Fruit fly (Drosophila melanogaster): ENCODE results near the gene emc.

emc gene

DNA sequence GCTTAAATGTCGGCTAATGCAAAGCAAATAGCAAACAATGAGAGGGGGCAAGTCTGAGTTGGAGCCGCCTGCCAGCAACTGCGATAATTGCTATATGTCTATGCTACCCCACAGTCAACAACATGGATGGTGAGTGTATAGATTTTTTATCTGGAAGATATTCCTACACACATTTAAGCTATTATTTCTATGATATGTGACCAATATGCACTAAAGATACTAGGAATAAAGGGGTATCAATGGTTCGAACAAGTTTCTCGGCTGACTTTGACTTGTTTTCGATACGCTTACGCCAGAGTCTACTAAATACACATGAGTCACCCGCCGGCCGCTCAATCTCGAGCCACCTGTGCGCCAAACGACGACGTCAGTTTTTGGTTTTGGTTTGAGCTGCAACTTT, 29.8 kb downstream of the emc start (continued):
- no peak for TF ChIP-seq Rfx (GFP tag; IDR thresholded peaks at IDR 0.05)
- TF ChIP-seq hth (optimal IDR thresholded peaks at IDR 0.05), result no peak
- TF ChIP-seq CG6254 (GFP tag; optimal IDR thresholded peaks at IDR 0.05), result no peak
- TF ChIP-seq Fer3 (tag; optimal IDR thresholded peaks at IDR 0.05), result no peak
- peak; percentile 42; the same call in 1 of the 2 replicates for TF ChIP-seq CG14014 (GFP tag; IDR thresholded peaks at IDR 0.05)
- no peak for TF ChIP-seq dati (GFP tag; IDR thresholded peaks at IDR 0.05)
- peak; percentile 17 for TF ChIP-seq CG2875 (GFP tag; optimal IDR thresholded peaks at IDR 0.05)
- TF ChIP-seq Atf6 (GFP tag; IDR thresholded peaks at IDR 0.05), result peak; percentile 50; the same call in 1 of the 2 replicates
- TF ChIP-seq Xbp1 (GFP tag; optimal IDR thresholded peaks at IDR 0.05), result peak; percentile 25
- peak; percentile 53; the same call in 1 of the 2 replicates for TF ChIP-seq ap (GFP tag; IDR thresholded peaks at IDR 0.05)
- no peak for TF ChIP-seq pan (optimal IDR thresholded peaks at IDR 0.05)
- TF ChIP-seq pan (GFP tag; optimal IDR thresholded peaks at IDR 0.05 in 1 of 2, IDR thresholded peaks at IDR 0.05 in 1 of 2), result peak in 1 of 2 experiments; percentile 39
- TF ChIP-seq CG18599 (GFP tag; optimal IDR thresholded peaks at IDR 0.05), result peak; percentile 28
- TF ChIP-seq CG30403 (GFP tag; optimal IDR thresholded peaks at IDR 0.05), result peak; percentile 3
- peak; percentile 30 for TF ChIP-seq fd3F (GFP tag; optimal IDR thresholded peaks at IDR 0.05)
- TF ChIP-seq CG1603 (tag; optimal IDR thresholded peaks at IDR 0.05), result peak; percentile 57
- peak; percentile 2 to 69 for TF ChIP-seq Hr51 (GFP tag; optimal IDR thresholded peaks at IDR 0.05)
- no peak for TF ChIP-seq CG9609 (GFP tag; optimal IDR thresholded peaks at IDR 0.05)
- no peak for TF ChIP-seq CG9727 (GFP tag; optimal IDR thresholded peaks at IDR 0.05)
- 0 out of 2 replicates have a peak, but pooled peaks have one; percentile 36 for TF ChIP-seq CG14441 (GFP tag; IDR thresholded peaks at IDR 0.05)
- no peak for TF ChIP-seq CHES-1-like (GFP tag; optimal IDR thresholded peaks at IDR 0.05)
- peak; percentile 75 for TF ChIP-seq D19B (GFP tag; optimal IDR thresholded peaks at IDR 0.05)
- no peak for TF ChIP-seq Nf-YA (GFP tag; IDR thresholded peaks at IDR 0.05)
- 0 out of 2 replicates have a peak, but pooled peaks have one; percentile 26 for TF ChIP-seq esg (GFP tag; conservative IDR thresholded peaks at IDR 0.05)
- peak; percentile 76 for TF ChIP-seq sens (GFP tag)
- no peak for TF ChIP-seq Six4 (GFP tag; optimal IDR thresholded peaks at IDR 0.05)
- TF ChIP-seq PHDP (tag; optimal IDR thresholded peaks at IDR 0.05), result peak; percentile 19
- peak; percentile 3 for TF ChIP-seq CG12219 (GFP tag; optimal IDR thresholded peaks at IDR 0.05)
- TF ChIP-seq salm (tag; optimal IDR thresholded peaks at IDR 0.05), result peak; percentile 14
- TF ChIP-seq shn (GFP tag; optimal IDR thresholded peaks at IDR 0.05), result peak; percentile 17
- TF ChIP-seq Sox100B (GFP tag; optimal IDR thresholded peaks at IDR 0.05), result peak; percentile 7
- peak; percentile 39; the same call in 2 of the 3 replicates for TF ChIP-seq Optix (GFP tag; IDR thresholded peaks at IDR 0.05)
- TF ChIP-seq CG9932 (GFP tag; IDR thresholded peaks at IDR 0.05), result peak; percentile 56
- TF ChIP-seq dimm (GFP tag; IDR thresholded peaks at IDR 0.05), result 0 out of 2 replicates have a peak, but pooled peaks have one; percentile 40
- TF ChIP-seq org-1 (GFP tag; optimal IDR thresholded peaks at IDR 0.05), result peak; percentile 11
- peak; percentile 51 for TF ChIP-seq unpg (GFP tag; optimal IDR thresholded peaks at IDR 0.05)
- TF ChIP-seq cwo (GFP tag; optimal IDR thresholded peaks at IDR 0.05), result no peak
- peak; percentile 31 for TF ChIP-seq CG10209 (GFP tag; optimal IDR thresholded peaks at IDR 0.05)
- TF ChIP-seq CG14050 (GFP tag; IDR thresholded peaks at IDR 0.05), result peak; percentile 33; the same call in 1 of the 3 replicates
- no peak for TF ChIP-seq bbx (GFP tag; IDR thresholded peaks at IDR 0.05; ENCODE audit: partially characterized antibody)
- TF ChIP-seq CG4360 (GFP tag; IDR thresholded peaks at IDR 0.05), result no peak
- 0 out of 2 replicates have a peak, but pooled peaks have one; percentile 24 for TF ChIP-seq CG43689 (GFP tag; IDR thresholded peaks at IDR 0.05)
- TF ChIP-seq CG12071 (GFP tag; optimal IDR thresholded peaks at IDR 0.05), result peak; percentile 37
- TF ChIP-seq gem (tag; optimal IDR thresholded peaks at IDR 0.05), result peak; percentile 34
- TF ChIP-seq CG34422 (GFP tag; IDR thresholded peaks at IDR 0.05), result peak; percentile 13; the same call in 1 of the 3 replicates
- TF ChIP-seq Ptx1 (GFP tag; IDR thresholded peaks at IDR 0.05), result 0 out of 2 replicates have a peak, but pooled peaks have one; percentile 21
- peak; percentile 41 for TF ChIP-seq lilli (GFP tag; optimal IDR thresholded peaks at IDR 0.05)
- TF ChIP-seq Med (GFP tag), result peak; percentile 32
- TF ChIP-seq CG8478 (optimal IDR thresholded peaks at IDR 0.05), result no peak
- TF ChIP-seq amos (GFP tag; IDR thresholded peaks at IDR 0.05; ENCODE audit: partially characterized antibody), result no peak
- TF ChIP-seq CG6813 (GFP tag; optimal IDR thresholded peaks at IDR 0.05), result peak; percentile 26
